Fruit fly (Drosophila melanogaster) whole organism, embryonic: Measurements from ENCODE around the gene QIL1.
A peak's percentile ranks its signal among the peaks of the same experiment; 100 is the strongest.

ENCODE experiments used
- ATbp ChIP-seq: fragments of 200-800 bp; sonication (Bioruptor generic); optimal IDR thresholded peaks from 2 replicates; lab custom pipeline; 2017; ENCODE audit warnings: missing biosample characterization, mild to moderate bottlenecking, missing genetic modification characterization, missing genetic modification reagents
- Blimp-1 ChIP-seq: fragments of 200-800 bp; sonication (Bioruptor generic); optimal IDR thresholded peaks from 3 replicates; lab custom pipeline; 2018; ENCODE audit warnings: missing biosample characterization, missing genetic modification characterization, mild to moderate bottlenecking, moderate library complexity, missing genetic modification reagents
- CG10209 ChIP-seq: fragments of 200-800 bp; sonication (Bioruptor generic); optimal IDR thresholded peaks from 3 replicates; lab custom pipeline; 2017; ENCODE audit warnings: missing biosample characterization, mild to moderate bottlenecking, missing genetic modification characterization, missing genetic modification reagents
- CG10274 ChIP-seq: fragments of 200-800 bp; sonication (Bioruptor generic); optimal IDR thresholded peaks from 3 replicates; lab custom pipeline; 2017; ENCODE audit warnings: missing biosample characterization, mild to moderate bottlenecking, missing genetic modification characterization
- CG12659 ChIP-seq: fragments of 200-800 bp; sonication (Bioruptor generic); optimal IDR thresholded peaks from 3 replicates; lab custom pipeline; 2017; ENCODE audit warnings: mild to moderate bottlenecking, missing biosample characterization, missing genetic modification reagents, missing genetic modification characterization
- CG13624 ChIP-seq: fragments of 200-800 bp; sonication (Bioruptor generic); optimal IDR thresholded peaks from 2 replicates; lab custom pipeline; 2016; ENCODE audit warnings: missing biosample characterization, missing genetic modification characterization
- CG15514 ChIP-seq: fragments of 200-800 bp; sonication (Bioruptor generic); optimal IDR thresholded peaks from 3 replicates; lab custom pipeline; 2017; ENCODE audit warnings: missing biosample characterization, missing genetic modification characterization, mild to moderate bottlenecking, moderate library complexity, missing genetic modification reagents
- CG1602 ChIP-seq: fragments of 200-800 bp; sonication (Bioruptor generic); optimal IDR thresholded peaks from 3 replicates; lab custom pipeline; 2016; ENCODE audit warnings: missing biosample characterization, missing genetic modification characterization
- CG16815 ChIP-seq: fragments of 200-800 bp; sonication (Bioruptor generic); optimal IDR thresholded peaks from 3 replicates; lab custom pipeline; 2017; ENCODE audit warnings: missing biosample characterization, mild to moderate bottlenecking, missing genetic modification characterization
- CG18476 ChIP-seq: fragments of 200-800 bp; sonication (Bioruptor generic); optimal IDR thresholded peaks from 2 replicates; lab custom pipeline; 2016; ENCODE audit warnings: missing biosample characterization, mild to moderate bottlenecking, missing genetic modification characterization
- CG2120 ChIP-seq: fragments of 200-800 bp; sonication (Bioruptor generic); optimal IDR thresholded peaks from 3 replicates; lab custom pipeline; 2016; ENCODE audit warnings: missing biosample characterization, missing genetic modification characterization
- CG32532 ChIP-seq: fragments of 200-800 bp; sonication (Bioruptor generic); IDR thresholded peaks from 2 replicates; pipeline ENCODE4 v1.3.6; 2022; ENCODE audit warnings: missing biosample characterization, missing genetic modification characterization
- CG33557 ChIP-seq: fragments of 200-800 bp; sonication (Bioruptor generic); optimal IDR thresholded peaks from 2 replicates; lab custom pipeline; 2019; ENCODE audit warnings: missing biosample characterization, mild to moderate bottlenecking, missing genetic modification characterization, moderate library complexity
- CG34376 ChIP-seq: fragments of 200-800 bp; sonication (Bioruptor generic); optimal IDR thresholded peaks from 2 replicates; lab custom pipeline; 2018; ENCODE audit warnings: missing biosample characterization, mild to moderate bottlenecking, missing genetic modification characterization
- CG6272 ChIP-seq: fragments of 200-800 bp; sonication (Bioruptor generic); IDR thresholded peaks from 2 replicates; pipeline ENCODE4 v1.3.6; 2022; ENCODE audit warnings: missing biosample characterization, missing genetic modification characterization
- CG6791 ChIP-seq: fragments of 200-800 bp; sonication (Bioruptor generic); IDR thresholded peaks from 3 replicates; pipeline ENCODE4 v1.3.6; 2022; ENCODE audit warnings: missing biosample characterization, missing genetic modification characterization; ENCODE audit not compliant: partially characterized antibody
- CG8089 ChIP-seq: fragments of 200-800 bp; sonication (Bioruptor generic); optimal IDR thresholded peaks from 3 replicates; lab custom pipeline; 2016; ENCODE audit warnings: missing biosample characterization, missing genetic modification characterization
- CHES-1-like ChIP-seq: fragments of 200-800 bp; sonication (Bioruptor generic); optimal IDR thresholded peaks from 2 replicates; lab custom pipeline; 2016; ENCODE audit warnings: missing biosample characterization, missing genetic modification characterization
- CkIIα-i1 ChIP-seq: fragments of 200-800 bp; sonication (Bioruptor generic); IDR thresholded peaks from 2 replicates; pipeline ENCODE4 v1.3.6; 2022; ENCODE audit warnings: missing biosample characterization, missing genetic modification characterization
- CoRest ChIP-seq: fragments of 200-800 bp; sonication (Bioruptor generic); optimal IDR thresholded peaks from 3 replicates; lab custom pipeline; 2018; ENCODE audit warnings: missing biosample characterization, mild to moderate bottlenecking, missing genetic modification characterization, moderate library complexity
- Dfd ChIP-seq, 2 experiments: fragments of >200 bp; optimal IDR thresholded peaks; 2 replicates each; lab custom pipeline; 2017; ENCODE audit warnings: missing biosample characterization in 2 of 2, missing genetic modification characterization in 2 of 2
- Lpt ChIP-seq: fragments of >200 bp; optimal IDR thresholded peaks from 2 replicates; lab custom pipeline; 2018; ENCODE audit warnings: missing biosample characterization, missing genetic modification characterization
- Meics ChIP-seq: fragments of 200-800 bp; sonication (Bioruptor generic); optimal IDR thresholded peaks from 2 replicates; lab custom pipeline; 2017; ENCODE audit warnings: missing biosample characterization, mild to moderate bottlenecking, missing genetic modification characterization
- PHDP ChIP-seq: fragments of 200-800 bp; sonication (Bioruptor generic); optimal IDR thresholded peaks from 3 replicates; lab custom pipeline; 2018; ENCODE audit warnings: missing biosample characterization, mild to moderate bottlenecking, missing genetic modification characterization, moderate library complexity
- Poxn ChIP-seq: fragments of 200-800 bp; sonication (Bioruptor generic); IDR thresholded peaks from 2 replicates; pipeline ENCODE4 v1.3.6; 2022; ENCODE audit warnings: missing biosample characterization, missing genetic modification characterization
- Six4 ChIP-seq: fragments of 200-800 bp; sonication (Bioruptor generic); optimal IDR thresholded peaks from 2 replicates; lab custom pipeline; 2016; ENCODE audit warnings: missing biosample characterization, missing genetic modification characterization
- Trl ChIP-seq, 3 experiments: fragments of >200 bp in 2 of 3; fragments of 200-800 bp in 1 of 3; sonication (Bioruptor generic) in 1 of 3; optimal IDR thresholded peaks; 2 replicates in 1 of 3; 3 replicates in 2 of 3; lab custom pipeline; 2016 to 2017; ENCODE audit warnings: missing biosample characterization in 1 of 3, missing genetic modification characterization in 1 of 3
- Xrp1 ChIP-seq: fragments of 200-800 bp; sonication (Bioruptor generic); IDR thresholded peaks from 2 replicates; pipeline ENCODE4 v1.3.6; 2022; ENCODE audit warnings: missing biosample characterization, missing genetic modification characterization
- ab ChIP-seq: fragments of 200-800 bp; sonication (Bioruptor generic); optimal IDR thresholded peaks from 2 replicates; lab custom pipeline; 2016; ENCODE audit warnings: missing biosample characterization, missing genetic modification characterization
- btn ChIP-seq: fragments of 200-800 bp; sonication (Bioruptor generic); optimal IDR thresholded peaks from 2 replicates; lab custom pipeline; 2016; ENCODE audit warnings: missing biosample characterization, missing genetic modification characterization
- chinmo ChIP-seq: fragments of 200-800 bp; sonication (Bioruptor generic); IDR thresholded peaks from 4 replicates; pipeline ENCODE4 v1.3.6; 2022; ENCODE audit warnings: missing biosample characterization, missing genetic modification characterization; ENCODE audit not compliant: partially characterized antibody
- ci ChIP-seq: fragments of 200-800 bp; sonication (Bioruptor generic); IDR thresholded peaks from 3 replicates; pipeline ENCODE4 v1.3.6; 2022; ENCODE audit warnings: missing biosample characterization, missing genetic modification characterization
- eyg ChIP-seq: fragments of 200-800 bp; sonication (Bioruptor generic); optimal IDR thresholded peaks from 3 replicates; lab custom pipeline; 2016; ENCODE audit warnings: missing biosample characterization, missing genetic modification characterization
- gcm2 ChIP-seq: fragments of 200-800 bp; sonication (Bioruptor generic); optimal IDR thresholded peaks from 2 replicates; lab custom pipeline; 2016; ENCODE audit warnings: missing biosample characterization, missing genetic modification characterization
- gfzf ChIP-seq: fragments of 200-800 bp; sonication (Bioruptor generic); optimal IDR thresholded peaks from 2 replicates; lab custom pipeline; 2016; ENCODE audit warnings: missing biosample characterization, mild to moderate bottlenecking, missing genetic modification characterization, moderate library complexity
- grau ChIP-seq: fragments of 200-800 bp; optimal IDR thresholded peaks from 3 replicates; lab custom pipeline; 2019; ENCODE audit warnings: missing biosample characterization, mild to moderate bottlenecking, missing genetic modification characterization, moderate library complexity
- gsb-n ChIP-seq: fragments of 200-800 bp; sonication (Bioruptor generic); optimal IDR thresholded peaks from 3 replicates; lab custom pipeline; 2018; ENCODE audit warnings: missing biosample characterization, mild to moderate bottlenecking, missing genetic modification characterization
- hkb ChIP-seq, 2 experiments: fragments of 200-800 bp in 1 of 2; fragments of >200 bp in 1 of 2; sonication (Bioruptor generic) in 1 of 2; IDR thresholded peaks in 1 of 2; optimal IDR thresholded peaks in 1 of 2; 2 replicates each; pipeline versions ENCODE4 v1.3.6 to Lab custom; 2017 to 2022; ENCODE audit warnings: missing biosample characterization in 1 of 2, missing genetic modification characterization in 1 of 2
- klu ChIP-seq: fragments of 200-800 bp; sonication (Bioruptor generic); IDR thresholded peaks from 2 replicates; pipeline ENCODE4 v1.3.6; 2022; ENCODE audit warnings: missing biosample characterization, missing genetic modification characterization
- lab ChIP-seq: fragments of 200-800 bp; sonication (Bioruptor generic); optimal IDR thresholded peaks from 3 replicates; lab custom pipeline; 2017; ENCODE audit warnings: missing biosample characterization, missing genetic modification characterization, mild to moderate bottlenecking, moderate library complexity, missing genetic modification reagents
- nerfin-1 ChIP-seq: fragments of 200-800 bp; sonication (Bioruptor generic); optimal IDR thresholded peaks from 3 replicates; lab custom pipeline; 2019; ENCODE audit warnings: missing biosample characterization, mild to moderate bottlenecking, missing genetic modification characterization, moderate library complexity
- seq ChIP-seq: fragments of 200-800 bp; sonication (Bioruptor generic); IDR thresholded peaks from 2 replicates; pipeline ENCODE4 v1.3.6; 2022; ENCODE audit warnings: missing biosample characterization, missing genetic modification characterization
- sim ChIP-seq: fragments of 200-800 bp; sonication (Bioruptor generic); IDR thresholded peaks from 2 replicates; pipeline ENCODE4 v1.3.6; 2022; ENCODE audit warnings: missing biosample characterization, missing genetic modification characterization
- slbo ChIP-seq: fragments of 200-800 bp; sonication (Bioruptor generic); IDR thresholded peaks from 2 replicates; pipeline ENCODE4 v1.3.6; 2022; ENCODE audit warnings: missing biosample characterization, missing genetic modification characterization
- tin ChIP-seq: fragments of 200-800 bp; sonication (Bioruptor generic); optimal IDR thresholded peaks from 3 replicates; lab custom pipeline; 2016; ENCODE audit warnings: missing biosample characterization, missing genetic modification characterization
- tio ChIP-seq: fragments of 200-800 bp; sonication (Bioruptor generic); optimal IDR thresholded peaks from 2 replicates; lab custom pipeline; 2017; ENCODE audit warnings: missing biosample characterization, missing genetic modification characterization, inconsistent platforms
- unpg ChIP-seq: fragments of 200-800 bp; sonication (Bioruptor generic); optimal IDR thresholded peaks from 3 replicates; lab custom pipeline; 2018; ENCODE audit warnings: missing biosample characterization, mild to moderate bottlenecking, missing genetic modification characterization, moderate library complexity
- vvl ChIP-seq: fragments of 200-800 bp; sonication (Bioruptor generic); IDR thresholded peaks from 2 replicates; pipeline ENCODE4 v1.3.6; 2022; ENCODE audit warnings: missing biosample characterization, missing genetic modification characterization
- zfh1 ChIP-seq: fragments of 200-800 bp; sonication (Bioruptor generic); IDR thresholded peaks from 3 replicates; pipeline ENCODE4 v1.3.6; 2022; ENCODE audit warnings: missing biosample characterization, missing genetic modification characterization

QIL1 gene

dm6 chr3L:17457695-17458242, 8.0 kb upstream of the QIL1 start (continued):
- TF ChIP-seq CG15514 (no peak), CkIIα-i1 (GFP tag; lab: Robert Waterston, UW) (no peak), ATbp (peak; percentile 5), vvl (0 out of 2 replicates have a peak, but pooled peaks have one; percentile 16), Blimp-1 (GFP tag; lab: Kevin White, UChicago) (peak; percentile 37), gfzf (GFP tag; lab: Kevin White, UChicago) (no peak), Xrp1 (peak; percentile 62; the same call in 1 of the 2 replicates), Trl (optimal IDR thresholded peaks at IDR 0.05; lab: Kevin White, UChicago) (no peak), Trl (GFP tag; optimal IDR thresholded peaks at IDR 0.05; lab: Kevin White, UChicago) (no peak), CG34376 (GFP tag; lab: Kevin White, UChicago) (no peak), Dfd (GFP tag; optimal IDR thresholded peaks at IDR 0.05; lab: Kevin White, UChicago) (no peak), klu (GFP tag; lab: Robert Waterston, UW) (no peak), seq (GFP tag; lab: Robert Waterston, UW) (peak; percentile 42; the same call in 1 of the 2 replicates), sim (GFP tag; lab: Robert Waterston, UW) (0 out of 2 replicates have a peak, but pooled peaks have one; percentile 28), CG6272 (GFP tag; lab: Robert Waterston, UW) (no peak), gcm2 (no peak), CG32532 (no peak), grau (peak; percentile 73), hkb (optimal IDR thresholded peaks at IDR 0.05; lab: Kevin White, UChicago) (no peak), hkb (GFP tag; IDR thresholded peaks at IDR 0.05; lab: Robert Waterston, UW) (peak; percentile 43; the same call in 1 of the 2 replicates), ab (GFP tag; lab: Kevin White, UChicago) (no peak), eyg (no peak), Six4 (GFP tag; lab: Kevin White, UChicago) (no peak), tin (GFP tag; lab: Kevin White, UChicago) (no peak), tio (GFP tag; lab: Kevin White, UChicago) (no peak), CoRest (peak; percentile 23), CG33557 (GFP tag; lab: Kevin White, UChicago) (peak; percentile 9), PHDP (tag; lab: Kevin White, UChicago) (peak; percentile 26), CG18476 (GFP tag; lab: Kevin White, UChicago) (no peak), chinmo (GFP tag; lab: Robert Waterston, UW) (no peak), CG1602 (GFP tag; lab: Kevin White, UChicago) (no peak), slbo (no peak), CG16815 (GFP tag; lab: Kevin White, UChicago) (no peak), nerfin-1 (tag; lab: Kevin White, UChicago) (peak; percentile 0), Meics (peak; percentile 15), btn (no peak), Poxn (GFP tag; lab: Robert Waterston, UW) (no peak), lab (GFP tag; lab: Kevin White, UChicago) (peak; percentile 47), ci (GFP tag; lab: Robert Waterston, UW) (0 out of 3 replicates have a peak, but pooled peaks have one; percentile 36), CG8089 (no peak), gsb-n (tag; lab: Kevin White, UChicago) (no peak), CG12659 (GFP tag; lab: Kevin White, UChicago) (peak; percentile 6), CHES-1-like (GFP tag; lab: Kevin White, UChicago) (no peak), Lpt (no peak), CG10209 (GFP tag; lab: Kevin White, UChicago) (peak; percentile 37), CG2120 (no peak), CG10274 (no peak), zfh1 (GFP tag; lab: Robert Waterston, UW) (peak; percentile 32; the same call in 1 of the 3 replicates), CG6791 (no peak), CG13624 (no peak), unpg (no peak)
